Fruit fly (Drosophila melanogaster) whole organism, embryonic: ENCODE results near the gene CG34435.

ENCODE experiments used
- Awh ChIP-seq: fragments of 200-800 bp; sonication (Bioruptor generic); IDR thresholded peaks from 2 replicates; pipeline ENCODE4, ENCODE4 v1.3.6; 2022; ENCODE audit warnings: missing biosample characterization, missing genetic modification characterization
- CG12155 ChIP-seq: fragments of 200-800 bp; sonication (Bioruptor generic); optimal IDR thresholded peaks from 3 replicates; lab custom pipeline; 2016; ENCODE audit warnings: missing biosample characterization, missing genetic modification characterization
- CG12391 ChIP-seq: fragments of 200-800 bp; sonication (Bioruptor generic); optimal IDR thresholded peaks from 3 replicates; lab custom pipeline; 2018; ENCODE audit warnings: missing biosample characterization, mild to moderate bottlenecking, missing genetic modification characterization, moderate library complexity
- CG15514 ChIP-seq: fragments of 200-800 bp; sonication (Bioruptor generic); optimal IDR thresholded peaks from 3 replicates; lab custom pipeline; 2017; ENCODE audit warnings: missing biosample characterization, missing genetic modification characterization, mild to moderate bottlenecking, moderate library complexity, missing genetic modification reagents
- CG17361 ChIP-seq: fragments of 200-800 bp; sonication (Bioruptor generic); IDR thresholded peaks from 3 replicates; pipeline ENCODE4 v1.3.6; 2022; ENCODE audit warnings: missing biosample characterization, missing genetic modification characterization
- CG17802 ChIP-seq: fragments of 200-800 bp; sonication (Bioruptor generic); optimal IDR thresholded peaks from 2 replicates; lab custom pipeline; 2018; ENCODE audit warnings: missing biosample characterization, mild to moderate bottlenecking, missing genetic modification characterization, moderate library complexity
- CG1792 ChIP-seq: fragments of 200-800 bp; sonication (Bioruptor generic); optimal IDR thresholded peaks from 2 replicates; lab custom pipeline; 2016; ENCODE audit warnings: missing biosample characterization, missing genetic modification characterization
- CG18476 ChIP-seq: fragments of 200-800 bp; sonication (Bioruptor generic); optimal IDR thresholded peaks from 2 replicates; lab custom pipeline; 2016; ENCODE audit warnings: missing biosample characterization, mild to moderate bottlenecking, missing genetic modification characterization
- CG2678 ChIP-seq: fragments of 200-800 bp; sonication (Bioruptor generic); optimal IDR thresholded peaks from 3 replicates; lab custom pipeline; 2019; ENCODE audit warnings: missing biosample characterization, mild to moderate bottlenecking, missing genetic modification characterization, moderate library complexity
- CG2712 ChIP-seq: fragments of 200-800 bp; optimal IDR thresholded peaks from 3 replicates; lab custom pipeline; 2019; ENCODE audit warnings: missing biosample characterization, mild to moderate bottlenecking, missing genetic modification characterization, moderate library complexity
- CG2889 ChIP-seq: fragments of 200-800 bp; sonication (Bioruptor generic); IDR thresholded peaks from 3 replicates; pipeline ENCODE4 v1.3.6; 2022; ENCODE audit warnings: missing biosample characterization, missing genetic modification characterization
- CG3065 ChIP-seq: fragments of 200-800 bp; sonication (Bioruptor generic); optimal IDR thresholded peaks from 2 replicates; lab custom pipeline; 2016; ENCODE audit warnings: missing biosample characterization, missing genetic modification characterization
- CG5245 ChIP-seq: fragments of 200-800 bp; sonication (Bioruptor generic); optimal IDR thresholded peaks from 3 replicates; lab custom pipeline; 2016; ENCODE audit warnings: missing biosample characterization, missing genetic modification characterization
- CG7556 ChIP-seq: fragments of 200-800 bp; sonication (Bioruptor generic); optimal IDR thresholded peaks from 2 replicates; lab custom pipeline; 2017; ENCODE audit warnings: missing biosample characterization, mild to moderate bottlenecking, missing genetic modification characterization
- CG8944 ChIP-seq: fragments of 200-800 bp; sonication (Bioruptor generic); optimal IDR thresholded peaks from 3 replicates; lab custom pipeline; 2016; ENCODE audit warnings: missing biosample characterization, missing genetic modification characterization
- CkIIα-i1 ChIP-seq: fragments of 200-800 bp; sonication (Bioruptor generic); IDR thresholded peaks from 2 replicates; pipeline ENCODE4 v1.3.6; 2022; ENCODE audit warnings: missing biosample characterization, missing genetic modification characterization
- ERR ChIP-seq: fragments of 200-800 bp; sonication (Bioruptor generic); optimal IDR thresholded peaks from 2 replicates; lab custom pipeline; 2016; ENCODE audit warnings: missing biosample characterization, missing genetic modification characterization
- Fer3 ChIP-seq: fragments of 200-800 bp; sonication (Bioruptor generic); optimal IDR thresholded peaks from 2 replicates; lab custom pipeline; 2018; ENCODE audit warnings: missing biosample characterization, mild to moderate bottlenecking, missing genetic modification characterization, moderate library complexity
- Meics ChIP-seq: fragments of 200-800 bp; sonication (Bioruptor generic); optimal IDR thresholded peaks from 2 replicates; lab custom pipeline; 2017; ENCODE audit warnings: missing biosample characterization, mild to moderate bottlenecking, missing genetic modification characterization
- Mrtf ChIP-seq: fragments of 200-800 bp; sonication (Bioruptor generic); IDR thresholded peaks from 3 replicates; pipeline ENCODE4 v1.3.6; 2022; ENCODE audit warnings: missing biosample characterization, missing genetic modification characterization
- Neu2 ChIP-seq: fragments of 200-800 bp; sonication (Bioruptor generic); optimal IDR thresholded peaks from 3 replicates; lab custom pipeline; 2016; ENCODE audit warnings: missing biosample characterization, missing genetic modification characterization, borderline replicate concordance
- NfI ChIP-seq: fragments of 200-800 bp; sonication (Bioruptor generic); optimal IDR thresholded peaks from 3 replicates; lab custom pipeline; 2018; ENCODE audit warnings: missing biosample characterization, mild to moderate bottlenecking, missing genetic modification characterization, moderate library complexity
- Opbp ChIP-seq: fragments of 200-800 bp; sonication (Bioruptor generic); IDR thresholded peaks from 3 replicates; pipeline ENCODE4 v1.3.6; 2022; ENCODE audit warnings: missing biosample characterization, missing genetic modification characterization; ENCODE audit not compliant: partially characterized antibody
- PHDP ChIP-seq: fragments of 200-800 bp; sonication (Bioruptor generic); optimal IDR thresholded peaks from 3 replicates; lab custom pipeline; 2018; ENCODE audit warnings: missing biosample characterization, mild to moderate bottlenecking, missing genetic modification characterization, moderate library complexity
- Pdp1 ChIP-seq, 2 experiments: fragments of 200-800 bp; sonication (Bioruptor generic); optimal IDR thresholded peaks; 3 replicates each; lab custom pipeline; 2016; ENCODE audit warnings: missing biosample characterization in 2 of 2, missing genetic modification characterization in 2 of 2, mild to moderate bottlenecking in 1 of 2, moderate library complexity in 1 of 2
- Stat92E ChIP-seq, 3 experiments: fragments of >200 bp in 2 of 3; fragments of 200-800 bp in 1 of 3; sonication (Bioruptor generic) in 1 of 3; optimal IDR thresholded peaks; 2 replicates each; lab custom pipeline; 2017 to 2019; ENCODE audit warnings: missing biosample characterization in 3 of 3, missing genetic modification characterization in 3 of 3, mild to moderate bottlenecking in 1 of 3, moderate library complexity in 1 of 3
- bab2 ChIP-seq: fragments of 200-800 bp; sonication (Bioruptor generic); optimal IDR thresholded peaks from 2 replicates; lab custom pipeline; 2016; ENCODE audit warnings: missing biosample characterization, missing genetic modification characterization
- bigmax ChIP-seq: fragments of 200-800 bp; sonication (Bioruptor generic); optimal IDR thresholded peaks from 2 replicates; lab custom pipeline; 2018; ENCODE audit warnings: missing biosample characterization, mild to moderate bottlenecking, missing genetic modification characterization
- br ChIP-seq: fragments of >200 bp; optimal IDR thresholded peaks from 2 replicates; lab custom pipeline; 2017
- btn ChIP-seq: fragments of 200-800 bp; sonication (Bioruptor generic); optimal IDR thresholded peaks from 2 replicates; lab custom pipeline; 2016; ENCODE audit warnings: missing biosample characterization, missing genetic modification characterization
- ems ChIP-seq: fragments of 200-800 bp; sonication (Bioruptor generic); optimal IDR thresholded peaks from 3 replicates; lab custom pipeline; 2016; ENCODE audit warnings: missing biosample characterization, missing genetic modification characterization
- exex ChIP-seq: fragments of 200-800 bp; sonication (Bioruptor generic); optimal IDR thresholded peaks from 4 replicates; lab custom pipeline; 2018; ENCODE audit warnings: missing biosample characterization, mild to moderate bottlenecking, missing genetic modification characterization, moderate library complexity
- gce ChIP-seq: fragments of 200-800 bp; sonication (Bioruptor generic); IDR thresholded peaks from 3 replicates; pipeline ENCODE4 v1.3.6; 2022; ENCODE audit warnings: missing biosample characterization, missing genetic modification characterization
- gcm ChIP-seq: fragments of 200-800 bp; sonication (Bioruptor generic); optimal IDR thresholded peaks from 2 replicates; lab custom pipeline; 2019; ENCODE audit warnings: missing biosample characterization, mild to moderate bottlenecking, missing genetic modification characterization, moderate library complexity
- gem ChIP-seq: fragments of 200-800 bp; sonication (Bioruptor generic); optimal IDR thresholded peaks from 2 replicates; lab custom pipeline; 2019; ENCODE audit warnings: missing biosample characterization, mild to moderate bottlenecking, missing genetic modification characterization, moderate library complexity
- gfzf ChIP-seq: fragments of 200-800 bp; sonication (Bioruptor generic); optimal IDR thresholded peaks from 2 replicates; lab custom pipeline; 2016; ENCODE audit warnings: missing biosample characterization, mild to moderate bottlenecking, missing genetic modification characterization, moderate library complexity
- gt ChIP-seq: fragments of 200-800 bp; sonication (Bioruptor generic); IDR thresholded peaks from 2 replicates; pipeline ENCODE4 v1.3.6; 2022; ENCODE audit warnings: missing biosample characterization, missing genetic modification characterization
- lilli ChIP-seq: fragments of 200-800 bp; sonication (Bioruptor generic); optimal IDR thresholded peaks from 3 replicates; lab custom pipeline; 2016; ENCODE audit warnings: missing biosample characterization, missing genetic modification characterization
- nerfin-1 ChIP-seq: fragments of 200-800 bp; sonication (Bioruptor generic); optimal IDR thresholded peaks from 3 replicates; lab custom pipeline; 2019; ENCODE audit warnings: missing biosample characterization, mild to moderate bottlenecking, missing genetic modification characterization, moderate library complexity
- pho ChIP-seq: fragments of 200-800 bp; sonication (Bioruptor generic); optimal IDR thresholded peaks from 2 replicates; lab custom pipeline; 2016; ENCODE audit warnings: missing biosample characterization, missing genetic modification characterization
- rib ChIP-seq: fragments of 200-800 bp; sonication (Bioruptor generic); IDR thresholded peaks from 2 replicates; pipeline ENCODE4 v1.3.6; 2022; ENCODE audit warnings: missing biosample characterization, missing genetic modification characterization
- run ChIP-seq: fragments of 200-800 bp; sonication (Bioruptor generic); optimal IDR thresholded peaks from 3 replicates; lab custom pipeline; 2018; ENCODE audit warnings: missing biosample characterization, mild to moderate bottlenecking, missing genetic modification characterization
- sc ChIP-seq, 3 experiments: fragments of >200 bp in 2 of 3; fragments of 200-800 bp in 1 of 3; sonication (Bioruptor generic) in 1 of 3; optimal IDR thresholded peaks; 2 replicates in 2 of 3; 3 replicates in 1 of 3; lab custom pipeline; 2017; ENCODE audit warnings: mild to moderate bottlenecking in 1 of 3, missing biosample characterization in 1 of 3, missing genetic modification characterization in 1 of 3, missing genetic modification reagents in 1 of 3
- sd ChIP-seq: fragments of 200-800 bp; sonication (Bioruptor generic); optimal IDR thresholded peaks from 3 replicates; lab custom pipeline; 2018; ENCODE audit warnings: missing biosample characterization, mild to moderate bottlenecking, missing genetic modification characterization, moderate library complexity
- slbo ChIP-seq: fragments of 200-800 bp; sonication (Bioruptor generic); IDR thresholded peaks from 2 replicates; pipeline ENCODE4 v1.3.6; 2022; ENCODE audit warnings: missing biosample characterization, missing genetic modification characterization
- sqz ChIP-seq: fragments of 200-800 bp; sonication (Bioruptor generic); optimal IDR thresholded peaks from 3 replicates; lab custom pipeline; 2018; ENCODE audit warnings: missing biosample characterization, mild to moderate bottlenecking, missing genetic modification characterization
- sug ChIP-seq: fragments of 200-800 bp; optimal IDR thresholded peaks from 2 replicates; lab custom pipeline; 2019; ENCODE audit warnings: missing biosample characterization, mild to moderate bottlenecking, missing genetic modification characterization, moderate library complexity
- trh ChIP-seq: fragments of 200-800 bp; sonication (Bioruptor generic); optimal IDR thresholded peaks from 2 replicates; lab custom pipeline; 2016; ENCODE audit warnings: missing biosample characterization, missing genetic modification characterization
- ttk ChIP-seq: fragments of 200-800 bp; sonication (Bioruptor generic); IDR thresholded peaks from 2 replicates; pipeline ENCODE4 v2.1.2; 2022; ENCODE audit warnings: missing biosample characterization, missing genetic modification characterization
- tup ChIP-seq: fragments of 200-800 bp; sonication (Bioruptor generic); optimal IDR thresholded peaks from 2 replicates; lab custom pipeline; 2016; ENCODE audit warnings: missing biosample characterization, mild to moderate bottlenecking, missing genetic modification characterization, moderate library complexity
- wek ChIP-seq: fragments of 200-800 bp; sonication (Bioruptor generic); optimal IDR thresholded peaks from 3 replicates; lab custom pipeline; 2018; ENCODE audit warnings: missing biosample characterization, mild to moderate bottlenecking, missing genetic modification characterization, moderate library complexity

Gene CG34435

dm6 chrX:5639083-5639482 is 24.8 kb upstream of the CG34435 start (continued):
- TF ChIP-seq gcm (GFP tag; lab: Kevin White, UChicago) = peak; percentile 37
- TF ChIP-seq Mrtf (GFP tag; lab: Robert Waterston, UW) = no peak
- no peak for TF ChIP-seq CG18476 (GFP tag; lab: Kevin White, UChicago)
- TF ChIP-seq Awh (GFP tag; lab: Robert Waterston, UW) = no peak
- no peak for TF ChIP-seq gt (GFP tag; lab: Robert Waterston, UW)
- TF ChIP-seq Fer3 (tag; lab: Kevin White, UChicago) = peak; percentile 48
- TF ChIP-seq Neu2 = no peak
- TF ChIP-seq PHDP = peak; percentile 51
- TF ChIP-seq ERR (GFP tag; lab: Kevin White, UChicago) = no peak
- peak; percentile 26 for TF ChIP-seq CG8944 (GFP tag; lab: Kevin White, UChicago)
- TF ChIP-seq gem = peak; percentile 74
- TF ChIP-seq CG17361 = 0 out of 3 replicates have a peak, but pooled peaks have one; percentile 41
- TF ChIP-seq CG12391 (tag; lab: Kevin White, UChicago) = peak; percentile 39
- peak; percentile 45 for TF ChIP-seq nerfin-1 (tag; lab: Kevin White, UChicago)
- no peak for TF ChIP-seq Opbp (GFP tag; lab: Robert Waterston, UW)
- peak; percentile 8 for TF ChIP-seq btn
- TF ChIP-seq lilli = peak; percentile 24
- no peak for TF ChIP-seq br
- no peak for TF ChIP-seq sd (tag; lab: Kevin White, UChicago)
- TF ChIP-seq bab2 (GFP tag; lab: Kevin White, UChicago) = no peak
- TF ChIP-seq sc (optimal IDR thresholded peaks at IDR 0.05; lab: Kevin White, UChicago) = no peak
- TF ChIP-seq sc (GFP tag; optimal IDR thresholded peaks at IDR 0.05; lab: Kevin White, UChicago) = peak; percentile 4
- TF ChIP-seq CG2712 (tag; lab: Kevin White, UChicago) = peak; percentile 66
- no peak for TF ChIP-seq run (tag; lab: Kevin White, UChicago)
- no peak for TF ChIP-seq exex (tag; lab: Kevin White, UChicago)
- peak; percentile 42 for TF ChIP-seq ttk (GFP tag; lab: Robert Waterston, UW)
- no peak for TF ChIP-seq wek (GFP tag; lab: Kevin White, UChicago)
- TF ChIP-seq bigmax (GFP tag; lab: Kevin White, UChicago) = no peak
- TF ChIP-seq slbo (GFP tag; lab: Robert Waterston, UW) = no peak; the same call in 1 of the 2 replicates
- no peak for TF ChIP-seq sqz

dm6 chrX:5638588-5638987 is 24.3 kb upstream of the CG34435 start:
- TF ChIP-seq trh (no peak), tup (peak; percentile 9), Stat92E (GFP tag; optimal IDR thresholded peaks at IDR 0.05; lab: Kevin White, UChicago) (no peak), ems (peak; percentile 52), CG12155 (peak; percentile 31), rib (GFP tag; lab: Robert Waterston, UW) (peak; percentile 61; the same call in 1 of the 2 replicates), CG15514 (GFP tag; lab: Kevin White, UChicago) (peak; percentile 49), CG18476 (GFP tag; lab: Kevin White, UChicago) (no peak), sug (peak; percentile 43), NfI (peak; percentile 53), CG1792 (GFP tag; lab: Kevin White, UChicago) (peak; percentile 13), CG2889 (GFP tag; lab: Robert Waterston, UW) (peak; percentile 48; the same call in 1 of the 3 replicates), pho (peak; percentile 39), CG3065 (GFP tag; lab: Kevin White, UChicago) (no peak), Meics (GFP tag; lab: Kevin White, UChicago) (peak; percentile 64), CkIIα-i1 (no peak), CG5245 (GFP tag; lab: Kevin White, UChicago) (no peak), Pdp1 (GFP tag; optimal IDR thresholded peaks at IDR 0.05; lab: Kevin White, UChicago) (peak in 1 of 2 experiments; percentile 42), gce (GFP tag; lab: Robert Waterston, UW) (no peak), gfzf (GFP tag; lab: Kevin White, UChicago) (no peak), CG7556 (GFP tag; lab: Kevin White, UChicago) (peak; percentile 63), CG2678 (tag; lab: Kevin White, UChicago) (peak; percentile 72), CG17802 (tag; lab: Kevin White, UChicago) (peak; percentile 15)
